Fruit fly (Drosophila melanogaster): Measurements from ENCODE around the gene TTLL3A.

DNA sequence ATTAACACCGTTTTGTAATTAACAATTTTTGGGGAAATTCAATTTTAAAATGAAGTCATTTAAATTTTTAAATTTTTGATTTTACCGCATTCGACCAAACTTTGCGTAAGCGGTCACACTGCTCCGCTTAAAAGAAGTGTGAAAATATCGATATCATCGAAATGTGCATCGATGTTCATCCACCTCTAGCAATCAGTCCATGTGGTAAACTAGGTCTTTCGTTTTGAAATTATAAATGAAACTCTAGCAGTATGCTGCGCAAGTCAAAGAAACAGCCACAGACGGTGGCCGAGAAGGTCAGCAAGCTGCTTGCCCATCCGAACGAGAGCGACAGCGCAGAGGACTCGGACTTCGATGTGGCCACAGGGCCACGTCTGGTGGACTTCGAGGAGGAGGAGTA lies 22.5 kb downstream of the TTLL3A start, which contains the start of gene Aatf:
- TF ChIP-seq psq (optimal IDR thresholded peaks at IDR 0.05) (no peak), Sin3A (optimal IDR thresholded peaks at IDR 0.05) (no peak), h (optimal IDR thresholded peaks at IDR 0.05) (no peak), ttk (optimal IDR thresholded peaks at IDR 0.05) (no peak), Myc (optimal IDR thresholded peaks at IDR 0.05) (no peak), insv (optimal IDR thresholded peaks at IDR 0.05) (no peak)
